Worm (Caenorhabditis elegans) whole organism, L1 larva: ENCODE data around the gene pgph-1.

Experiments
- C16A3.4 ChIP-seq: fragments of 150-350 bp; optimal IDR thresholded peaks from 2 replicates; lab custom pipeline; 2014; ENCODE audit warnings: missing biosample characterization, missing genetic modification characterization
- F16B12.6 ChIP-seq: fragments of 150-350 bp; optimal IDR thresholded peaks from 2 replicates; lab custom pipeline; 2014; ENCODE audit warnings: missing biosample characterization, missing genetic modification characterization
- aha-1 ChIP-seq: fragments of 150-350 bp; optimal IDR thresholded peaks from 2 replicates; lab custom pipeline; 2014; ENCODE audit warnings: missing biosample characterization, missing genetic modification characterization
- blmp-1 ChIP-seq: fragments of 150-350 bp; optimal IDR thresholded peaks from 2 replicates; lab custom pipeline; 2014; ENCODE audit warnings: missing biosample characterization, missing genetic modification characterization
- ces-1 ChIP-seq: fragments of 150-350 bp; optimal IDR thresholded peaks from 2 replicates; lab custom pipeline; 2014; ENCODE audit warnings: missing biosample characterization, missing genetic modification reagents, missing genetic modification characterization
- dsc-1 ChIP-seq: sonication (generic microtip); optimal IDR thresholded peaks from 2 replicates; lab custom pipeline; 2016; ENCODE audit warnings: mild to moderate bottlenecking, missing genetic modification characterization, missing compliant biosample characterization
- efl-1 ChIP-seq, 4 experiments: fragments of 150-350 bp; optimal IDR thresholded peaks in 3 of 4; peaks in 1 of 4; 1 replicate in 1 of 4; 2 replicates in 3 of 4; lab custom pipeline; 2014; ENCODE audit warnings: missing biosample characterization in 2 of 4, missing genetic modification characterization in 2 of 4, missing genetic modification reagents in 2 of 4
- elt-3 ChIP-seq, 6 experiments: fragments of 150-350 bp in 1 of 6; sonication (generic microtip); optimal IDR thresholded peaks; 2 replicates each; lab custom pipeline; 2017 to 2018; ENCODE audit warnings: missing biosample characterization in 6 of 6, missing genetic modification characterization in 6 of 6, inconsistent platforms in 1 of 6
- fkh-10 ChIP-seq: sonication (generic microtip); optimal IDR thresholded peaks from 2 replicates; lab custom pipeline; 2017; ENCODE audit warnings: missing biosample characterization, missing genetic modification reagents, missing genetic modification characterization
- fkh-8 ChIP-seq: sonication (generic microtip); optimal IDR thresholded peaks from 2 replicates; lab custom pipeline; 2016; ENCODE audit warnings: mild to moderate bottlenecking, missing genetic modification characterization, missing compliant biosample characterization
- fos-1 ChIP-seq: fragments of 150-350 bp; optimal IDR thresholded peaks from 2 replicates; lab custom pipeline; 2014; ENCODE audit warnings: missing biosample characterization, missing genetic modification characterization
- grh-1 ChIP-seq: fragments of 200-800 bp; sonication (Bioruptor generic); IDR thresholded peaks from 2 replicates; pipeline ENCODE4 v1.3.6; 2022; ENCODE audit warnings: missing genetic modification reagents, missing genetic modification characterization, missing compliant biosample characterization
- hlh-17 ChIP-seq: fragments of 200-800 bp; sonication (Bioruptor generic); optimal IDR thresholded peaks from 2 replicates; lab custom pipeline; 2018; ENCODE audit warnings: missing genetic modification characterization, mild to moderate bottlenecking, missing compliant biosample characterization, moderate library complexity, borderline replicate concordance
- hpl-2 ChIP-seq: fragments of 150-350 bp; optimal IDR thresholded peaks from 2 replicates; lab custom pipeline; 2014; ENCODE audit warnings: missing biosample characterization, missing genetic modification reagents, missing genetic modification characterization
- isw-1 ChIP-seq: fragments of 200-800 bp; sonication (Bioruptor generic); IDR thresholded peaks from 2 replicates; pipeline ENCODE4 v1.3.6; 2022; ENCODE audit warnings: missing genetic modification characterization, missing compliant biosample characterization
- jun-1 ChIP-seq: fragments of 150-350 bp; optimal IDR thresholded peaks from 2 replicates; lab custom pipeline; 2014; ENCODE audit warnings: missing biosample characterization, missing genetic modification reagents, missing genetic modification characterization
- lin-13 ChIP-seq: fragments of 150-350 bp; optimal IDR thresholded peaks from 2 replicates; lab custom pipeline; 2014; ENCODE audit warnings: missing biosample characterization, missing genetic modification reagents, missing genetic modification characterization
- lin-14 ChIP-seq: fragments of 200-800 bp; sonication (Bioruptor generic); optimal IDR thresholded peaks from 2 replicates; lab custom pipeline; 2018; ENCODE audit warnings: mild to moderate bottlenecking, missing genetic modification characterization, moderate library complexity, missing compliant biosample characterization
- lin-35 ChIP-seq, 2 experiments: fragments of 150-350 bp; optimal IDR thresholded peaks; 2 replicates each; lab custom pipeline; 2014; ENCODE audit warnings: missing biosample characterization in 2 of 2, missing genetic modification characterization in 2 of 2, missing genetic modification reagents in 2 of 2
- lsy-2 ChIP-seq, 2 experiments: fragments of 150-350 bp; optimal IDR thresholded peaks; 2 replicates each; lab custom pipeline; 2014; ENCODE audit warnings: missing biosample characterization in 2 of 2, missing genetic modification characterization in 2 of 2
- mab-9 ChIP-seq: fragments of 200-800 bp; sonication (Bioruptor generic); IDR thresholded peaks from 2 replicates; pipeline ENCODE4 v1.3.6; 2022; ENCODE audit warnings: missing genetic modification reagents, missing genetic modification characterization, missing compliant biosample characterization
- mef-2 ChIP-seq: fragments of 150-350 bp; optimal IDR thresholded peaks from 2 replicates; lab custom pipeline; 2014; ENCODE audit warnings: missing biosample characterization, missing genetic modification characterization
- nhr-19 ChIP-seq: fragments of 200-800 bp; sonication (Bioruptor generic); conservative IDR thresholded peaks from 2 replicates; pipeline ENCODE4 v1.3.6; 2022; ENCODE audit warnings: missing genetic modification characterization, missing compliant biosample characterization
- nhr-237 ChIP-seq: fragments of 150-350 bp; optimal IDR thresholded peaks from 2 replicates; lab custom pipeline; 2014; ENCODE audit warnings: missing biosample characterization, missing genetic modification characterization
- nhr-77 ChIP-seq: fragments of 150-350 bp; optimal IDR thresholded peaks from 2 replicates; lab custom pipeline; 2014; ENCODE audit warnings: missing biosample characterization, missing genetic modification characterization
- nhr-84 ChIP-seq: sonication (generic microtip); optimal IDR thresholded peaks from 2 replicates; lab custom pipeline; 2017; ENCODE audit warnings: missing biosample characterization, missing genetic modification characterization
- nhr-85 ChIP-seq: sonication (generic microtip); peaks from one replicate; lab custom pipeline; 2016; ENCODE audit warnings: missing genetic modification characterization, inconsistent platforms, missing compliant biosample characterization
- pag-3 ChIP-seq: sonication (generic microtip); optimal IDR thresholded peaks from 2 replicates; lab custom pipeline; 2017; ENCODE audit warnings: missing genetic modification characterization, mild to moderate bottlenecking, missing compliant biosample characterization, antibody characterized with exemption, borderline replicate concordance; ENCODE audit not compliant: insufficient read depth
- pax-3 ChIP-seq: fragments of 200-800 bp; sonication (Bioruptor generic); optimal IDR thresholded peaks from 2 replicates; lab custom pipeline; 2018; ENCODE audit warnings: mild to moderate bottlenecking, missing genetic modification characterization, moderate library complexity, missing compliant biosample characterization
- pqm-1 ChIP-seq: sonication (generic microtip); optimal IDR thresholded peaks from 3 replicates; lab custom pipeline; 2017; ENCODE audit warnings: missing biosample characterization, missing genetic modification characterization
- snpc-4 ChIP-seq: fragments of 150-350 bp; optimal IDR thresholded peaks from 2 replicates; lab custom pipeline; 2014; ENCODE audit warnings: missing biosample characterization, missing genetic modification characterization
- swsn-7 ChIP-seq: sonication (generic microtip); optimal IDR thresholded peaks from 2 replicates; lab custom pipeline; 2016; ENCODE audit warnings: missing genetic modification characterization, missing compliant biosample characterization
- tbx-2 ChIP-seq: sonication (generic microtip); optimal IDR thresholded peaks from 2 replicates; lab custom pipeline; 2016; ENCODE audit warnings: missing genetic modification characterization, missing compliant biosample characterization
- unc-130 ChIP-seq: fragments of 150-350 bp; optimal IDR thresholded peaks from 2 replicates; lab custom pipeline; 2017; ENCODE audit warnings: missing biosample characterization, missing genetic modification characterization, inconsistent platforms
- unc-98 ChIP-seq: fragments of 200-800 bp; sonication (Bioruptor generic); IDR thresholded peaks from 2 replicates; pipeline ENCODE4 v1.3.6; 2022; ENCODE audit warnings: missing genetic modification characterization, missing compliant biosample characterization
- vab-15 ChIP-seq: sonication (generic microtip); optimal IDR thresholded peaks from 2 replicates; lab custom pipeline; 2017; ENCODE audit warnings: missing genotype, mild to moderate bottlenecking, missing genetic modification characterization, missing compliant biosample characterization
- ztf-11 ChIP-seq, 2 experiments: sonication (generic microtip); optimal IDR thresholded peaks; 2 replicates each; lab custom pipeline; 2016 to 2017; ENCODE audit warnings: missing genetic modification characterization in 2 of 2, missing biosample characterization in 1 of 2, missing compliant biosample characterization in 1 of 2
- ztf-4 ChIP-seq: fragments of 150-350 bp; optimal IDR thresholded peaks from 2 replicates; lab custom pipeline; 2014; ENCODE audit warnings: missing biosample characterization, missing genetic modification characterization

pgph-1 gene

DNA sequence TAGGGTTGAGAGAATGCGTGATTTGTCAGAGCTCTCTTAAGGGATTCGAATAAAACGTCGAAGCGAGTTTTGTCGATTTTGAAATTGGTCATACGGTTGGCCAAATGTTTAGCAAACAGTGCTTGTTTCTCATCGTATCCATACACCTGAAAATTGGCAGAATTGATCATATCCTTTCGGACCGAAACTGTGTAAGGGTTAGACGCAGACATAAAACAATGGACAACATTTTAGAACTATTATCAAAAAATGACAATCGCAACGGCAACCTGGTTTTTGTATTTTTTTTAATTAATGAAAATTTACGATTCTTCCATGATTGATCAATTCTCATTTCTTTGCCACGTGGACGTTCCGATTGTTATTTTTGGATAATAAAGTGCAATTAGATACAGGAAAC lies 20.8 kb upstream of the pgph-1 start:
- TF ChIP-seq isw-1 (no peak), lin-35 (GFP tag; optimal IDR thresholded peaks at IDR 0.05; lab: Kevin White, UChicago) (no peak), nhr-77 (tag; lab: Kevin White, UChicago) (no peak), fkh-8 (tag; lab: Kevin White, UChicago) (no peak), pax-3 (no peak), efl-1 (optimal IDR thresholded peaks at IDR 0.05; lab: Kevin White, UChicago) (no peak), efl-1 (GFP tag; optimal IDR thresholded peaks at IDR 0.05 in 1 of 2; lab: Kevin White, UChicago) (peak in 1 of 2 experiments; percentile 91)

DNA sequence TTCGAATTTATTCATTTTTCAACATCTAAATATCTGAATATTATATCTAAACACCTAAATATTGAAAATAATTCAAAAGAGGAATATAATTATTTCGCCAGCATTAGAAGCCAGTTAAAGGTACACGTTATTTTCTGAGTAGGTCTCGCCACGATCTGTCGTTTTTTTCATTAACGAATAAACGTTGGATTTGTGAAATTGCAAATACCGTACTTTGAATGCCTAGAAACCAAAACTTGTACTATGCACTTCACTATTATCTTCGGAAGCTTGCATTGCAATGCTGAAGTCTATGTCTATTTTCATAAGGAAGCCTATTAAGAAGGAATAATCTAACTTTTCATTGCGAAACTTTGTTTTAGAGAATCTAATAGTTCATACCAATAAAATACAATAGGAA lies 19.2 kb upstream of the pgph-1 start:
- TF ChIP-seq C16A3.4 (no peak), ztf-4 (tag; lab: Kevin White, UChicago) (no peak), ces-1 (GFP tag; lab: Kevin White, UChicago) (no peak), pqm-1 (tag; lab: Kevin White, UChicago) (no peak), ztf-11 (tag; optimal IDR thresholded peaks at IDR 0.05; lab: Kevin White, UChicago) (no peak)

DNA sequence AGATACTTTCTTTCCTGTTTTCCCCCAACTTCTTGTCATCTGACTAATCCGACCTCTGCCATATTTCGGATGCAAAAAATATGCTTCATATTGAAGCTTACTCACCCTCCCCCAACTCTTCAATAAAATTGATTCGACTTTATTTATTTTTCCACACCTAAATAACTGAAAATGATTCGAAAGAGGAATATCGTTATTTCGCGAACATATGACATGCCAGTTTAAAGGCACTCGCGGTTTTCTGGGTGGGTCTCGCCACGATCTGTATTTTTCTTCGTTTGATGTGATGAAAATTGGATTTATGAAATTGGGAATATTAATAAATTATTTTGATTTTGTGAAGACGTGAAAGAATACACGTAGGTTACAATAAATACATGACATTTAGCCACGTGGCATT lies 18.3 kb upstream of the pgph-1 start, which contains the start of gene F44E7.3:
Gene F44E7.3, plus strand, starts transcription at position 319 of the 400 bp plus-strand sequence.
- TF ChIP-seq snpc-4 (tag; lab: Kevin White, UChicago) (no peak), hpl-2 (GFP tag; lab: Kevin White, UChicago) (no peak), blmp-1 (tag; lab: Kevin White, UChicago) (no peak), unc-98 (GFP tag; lab: Robert Waterston, UW) (no peak), unc-130 (no peak), elt-3 (tag; optimal IDR thresholded peaks at IDR 0.05; lab: Kevin White, UChicago) (no peak), fos-1 (tag; lab: Kevin White, UChicago) (no peak)

DNA sequence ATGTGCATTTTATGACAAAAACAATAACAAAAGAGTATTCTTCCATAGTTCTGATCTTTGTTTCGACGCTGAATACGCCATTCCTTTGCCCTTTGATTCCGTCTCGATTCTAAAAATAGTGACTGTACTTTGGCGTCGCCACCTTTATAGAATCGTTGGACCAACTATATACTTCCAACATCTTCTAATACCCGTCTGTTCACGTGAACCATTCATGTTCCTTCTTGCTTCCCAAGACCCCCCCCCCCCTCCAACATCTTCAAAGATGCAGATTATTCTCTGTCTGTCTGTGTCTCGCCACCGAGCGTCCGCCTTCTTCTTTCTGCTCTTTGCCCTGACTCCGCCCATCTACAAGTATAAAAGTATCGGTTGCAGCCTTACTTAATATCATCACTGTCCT lies 16.7 kb upstream of the pgph-1 start:
- no peak for TF ChIP-seq jun-1 (tag; lab: Kevin White, UChicago)
- TF ChIP-seq pag-3 (tag; lab: Kevin White, UChicago): no peak
- TF ChIP-seq F16B12.6 (tag; lab: Kevin White, UChicago): no peak
- no peak for TF ChIP-seq aha-1 (tag; lab: Kevin White, UChicago)
- no peak for TF ChIP-seq nhr-84 (tag; lab: Kevin White, UChicago)
- no peak for TF ChIP-seq pqm-1 (tag; lab: Kevin White, UChicago)
- TF ChIP-seq mef-2 (tag; lab: Kevin White, UChicago): no peak
- no peak for TF ChIP-seq lsy-2 (tag; optimal IDR thresholded peaks at IDR 0.05; lab: Kevin White, UChicago)
- peak; percentile 74 for TF ChIP-seq nhr-85 (tag; lab: Kevin White, UChicago)
- no peak for TF ChIP-seq dsc-1 (tag; lab: Kevin White, UChicago)
- peak; percentile 25 for TF ChIP-seq lin-14 (GFP tag; lab: Kevin White, UChicago)
- no peak for TF ChIP-seq vab-15 (tag; lab: Kevin White, UChicago)
- TF ChIP-seq ztf-11 (tag; optimal IDR thresholded peaks at IDR 0.05; lab: Kevin White, UChicago): no peak
- no peak for TF ChIP-seq hlh-17 (GFP tag; lab: Kevin White, UChicago)
- no peak for TF ChIP-seq grh-1 (GFP tag; lab: Robert Waterston, UW)
- TF ChIP-seq mab-9 (GFP tag; lab: Robert Waterston, UW): no peak
- no peak for TF ChIP-seq swsn-7 (tag; lab: Kevin White, UChicago)
- no peak for TF ChIP-seq fkh-10
- TF ChIP-seq nhr-237 (tag; lab: Kevin White, UChicago): no peak
- TF ChIP-seq nhr-19: peak; percentile 49
- TF ChIP-seq tbx-2: no peak
- no peak for TF ChIP-seq unc-98 (GFP tag; lab: Robert Waterston, UW)
- TF ChIP-seq fkh-8 (tag; lab: Kevin White, UChicago): no peak
- TF ChIP-seq lin-13: no peak
